Fruit fly (Drosophila melanogaster): ENCODE data around the gene cdi.

DNA sequence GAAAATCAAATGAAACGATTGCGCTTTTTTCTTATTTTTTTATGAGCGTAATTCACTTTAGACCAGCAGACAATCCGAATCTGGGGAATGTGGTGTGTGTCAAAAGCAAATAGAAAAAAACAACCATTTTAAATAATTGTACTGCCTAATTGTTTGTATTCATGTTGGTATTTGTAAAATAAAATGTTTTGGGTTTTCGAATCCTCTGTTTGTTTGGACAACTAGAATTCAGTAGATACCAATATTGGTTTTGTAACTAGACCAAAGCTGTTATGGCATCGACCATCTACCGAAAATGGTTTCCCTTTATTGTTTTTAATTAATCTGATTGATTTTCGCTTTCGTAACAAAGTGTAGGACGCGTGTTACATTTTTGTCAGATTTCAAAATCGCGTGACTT is 83.1 kb downstream of the cdi start:
- TF ChIP-seq Pif1B (GFP tag; optimal IDR thresholded peaks at IDR 0.05) (no peak), CG17806 (tag; optimal IDR thresholded peaks at IDR 0.05) (no peak), EcR (GFP tag; optimal IDR thresholded peaks at IDR 0.05) (no peak), CG4496 (GFP tag; IDR thresholded peaks at IDR 0.05) (no peak), rn (GFP tag; IDR thresholded peaks at IDR 0.05) (no peak), CG12605 (GFP tag; IDR thresholded peaks at IDR 0.05) (no peak), CG8301 (tag; optimal IDR thresholded peaks at IDR 0.05) (no peak), CG15710 (tag; optimal IDR thresholded peaks at IDR 0.05) (no peak), Ets98B (GFP tag; IDR thresholded peaks at IDR 0.05) (no peak), CG9948 (tag; optimal IDR thresholded peaks at IDR 0.05) (no peak), CG32121 (GFP tag; IDR thresholded peaks at IDR 0.05) (no peak), CG34367 (tag; optimal IDR thresholded peaks at IDR 0.05) (no peak), CG13204 (GFP tag; optimal IDR thresholded peaks at IDR 0.05) (no peak), gl (tag; optimal IDR thresholded peaks at IDR 0.05) (no peak)

Data from whole organism, pupa.